Worm (Caenorhabditis elegans): ENCODE measurements around the gene K06A9.2.

- TF ChIP-seq him-1 (tag; optimal IDR thresholded peaks at IDR 0.05) (no peak), dao-5 (tag; optimal IDR thresholded peaks at IDR 0.05) (no peak)
Observed at ce11 chrX:1524559-1524958, 11.6 kb upstream of the K06A9.2 start.
